Worm (Caenorhabditis elegans): ENCODE measurements around the gene snf-7.

snf-7 gene

ce11 chrIII:13027949-13028348 is 22.7 kb downstream of the snf-7 start:
- TF ChIP-seq mep-1 (tag; optimal IDR thresholded peaks at IDR 0.05) (no peak), mls-2 (tag; optimal IDR thresholded peaks at IDR 0.05) (no peak), ceh-43 (GFP tag; optimal IDR thresholded peaks at IDR 0.05) (no peak), tbx-8 (GFP tag; optimal IDR thresholded peaks at IDR 0.05) (no peak), sem-2 (GFP tag; optimal IDR thresholded peaks at IDR 0.05) (no peak), unc-62 (GFP tag; optimal IDR thresholded peaks at IDR 0.05) (no peak), unc-39 (tag; optimal IDR thresholded peaks at IDR 0.05) (no peak)

ce11 chrIII:13029608-13030007 is 24.3 kb downstream of the snf-7 start, which contains the start of gene F14F7.4:
F14F7.4 (minus strand) TSS chrIII:13029708.
- TF ChIP-seq ceh-39 (tag; optimal IDR thresholded peaks at IDR 0.05) (no peak), flh-1 (GFP tag; optimal IDR thresholded peaks at IDR 0.05) (no peak), pha-4 (tag; optimal IDR thresholded peaks at IDR 0.05) (no peak), lin-13 (tag; optimal IDR thresholded peaks at IDR 0.05) (no peak), tbx-8 (GFP tag; optimal IDR thresholded peaks at IDR 0.05) (no peak), elt-3 (tag; optimal IDR thresholded peaks at IDR 0.05) (no peak), ceh-43 (GFP tag; optimal IDR thresholded peaks at IDR 0.05) (no peak), ceh-83 (GFP tag; optimal IDR thresholded peaks at IDR 0.05) (no peak), ztf-11 (tag; optimal IDR thresholded peaks at IDR 0.05) (no peak), mep-1 (tag; optimal IDR thresholded peaks at IDR 0.05) (no peak), nhr-28 (tag; optimal IDR thresholded peaks at IDR 0.05) (no peak), snpc-4 (tag; optimal IDR thresholded peaks at IDR 0.05) (no peak)

- no peak for TF ChIP-seq M03D4.4 (tag; optimal IDR thresholded peaks at IDR 0.05)
- no peak for TF ChIP-seq pha-4 (tag; optimal IDR thresholded peaks at IDR 0.05)
- TF ChIP-seq elt-3 (tag; optimal IDR thresholded peaks at IDR 0.05) = no peak
- TF ChIP-seq drap-1 (GFP tag; optimal IDR thresholded peaks at IDR 0.05) = no peak
Measured at ce11 chrIII:13030551-13030950, 25.3 kb downstream of the snf-7 start, which contains the start of gene F14F7.7. F14F7.7 (plus strand) TSS chrIII:13030904.

- TF ChIP-seq blmp-1 (tag; optimal IDR thresholded peaks at IDR 0.05) (no peak), ceh-43 (GFP tag; optimal IDR thresholded peaks at IDR 0.05) (no peak), unc-39 (tag; optimal IDR thresholded peaks at IDR 0.05) (no peak), nhr-76 (tag; optimal IDR thresholded peaks at IDR 0.05) (no peak), lsy-2 (tag; optimal IDR thresholded peaks at IDR 0.05) (no peak), snpc-4 (tag; optimal IDR thresholded peaks at IDR 0.05) (no peak)
Measured at ce11 chrIII:13031701-13032100, 26.4 kb downstream of the snf-7 start, which contains the start of gene F14F7.5. F14F7.5 (plus strand) TSS chrIII:13032001.

- TF ChIP-seq ceh-43 (GFP tag; optimal IDR thresholded peaks at IDR 0.05) (no peak), cnd-1 (tag; optimal IDR thresholded peaks at IDR 0.05) (no peak), mab-5 (tag; optimal IDR thresholded peaks at IDR 0.05) (no peak), ceh-39 (tag; optimal IDR thresholded peaks at IDR 0.05) (no peak), unc-39 (tag; optimal IDR thresholded peaks at IDR 0.05) (no peak), tbx-8 (GFP tag; optimal IDR thresholded peaks at IDR 0.05) (no peak), ceh-83 (GFP tag; optimal IDR thresholded peaks at IDR 0.05) (no peak), bed-3 (GFP tag; optimal IDR thresholded peaks at IDR 0.05) (no peak), lsy-2 (tag; optimal IDR thresholded peaks at IDR 0.05) (no peak), hlh-1 (tag; optimal IDR thresholded peaks at IDR 0.05) (no peak), pha-4 (tag; optimal IDR thresholded peaks at IDR 0.05) (no peak), nhr-2 (tag; optimal IDR thresholded peaks at IDR 0.05) (no peak), flh-1 (GFP tag; optimal IDR thresholded peaks at IDR 0.05) (no peak), M03D4.4 (tag; optimal IDR thresholded peaks at IDR 0.05) (no peak), nhr-76 (tag; optimal IDR thresholded peaks at IDR 0.05) (no peak), nhr-237 (tag; optimal IDR thresholded peaks at IDR 0.05) (no peak), snpc-4 (tag; optimal IDR thresholded peaks at IDR 0.05) (no peak), mls-2 (tag; optimal IDR thresholded peaks at IDR 0.05) (peak; percentile 72), lin-32 (GFP tag; optimal IDR thresholded peaks at IDR 0.05) (peak; percentile 23), nhr-12 (tag; optimal IDR thresholded peaks at IDR 0.05) (no peak), ztf-11 (tag; optimal IDR thresholded peaks at IDR 0.05) (no peak), sptf-1 (tag; optimal IDR thresholded peaks at IDR 0.05) (peak; percentile 61), mep-1 (tag; optimal IDR thresholded peaks at IDR 0.05) (no peak), elt-3 (tag; optimal IDR thresholded peaks at IDR 0.05) (no peak), zip-8 (tag; optimal IDR thresholded peaks at IDR 0.05) (no peak), ces-1 (GFP tag; optimal IDR thresholded peaks at IDR 0.05) (no peak), drap-1 (GFP tag; optimal IDR thresholded peaks at IDR 0.05) (peak; percentile 35), nhr-28 (tag; optimal IDR thresholded peaks at IDR 0.05) (no peak), unc-120 (tag; optimal IDR thresholded peaks at IDR 0.05; ENCODE audit: poor library complexity, severe bottlenecking) (no peak), blmp-1 (tag; optimal IDR thresholded peaks at IDR 0.05) (no peak), lin-13 (tag; optimal IDR thresholded peaks at IDR 0.05) (no peak), elt-1 (tag; optimal IDR thresholded peaks at IDR 0.05; ENCODE audit: borderline replicate concordance, insufficient read depth) (no peak), unc-62 (GFP tag; optimal IDR thresholded peaks at IDR 0.05) (no peak), ham-2 (GFP tag; optimal IDR thresholded peaks at IDR 0.05) (peak; percentile 26), sem-2 (GFP tag; optimal IDR thresholded peaks at IDR 0.05) (peak; percentile 23)
Measured at ce11 chrIII:13032429-13033018, 27.3 kb downstream of the snf-7 start.

All from whole organism, mixed stage, embryonic.